Fruit fly (Drosophila melanogaster) whole organism, embryonic: Measurements from ENCODE around the gene CG32354.

Experiments used
- B-H2 ChIP-seq: fragments of 200-800 bp; sonication (Bioruptor generic); optimal IDR thresholded peaks from 2 replicates; lab custom pipeline; 2018; ENCODE audit warnings: missing biosample characterization, mild to moderate bottlenecking, missing genetic modification characterization
- CG10274 ChIP-seq: fragments of 200-800 bp; sonication (Bioruptor generic); optimal IDR thresholded peaks from 3 replicates; lab custom pipeline; 2017; ENCODE audit warnings: missing biosample characterization, mild to moderate bottlenecking, missing genetic modification characterization
- CG10543 ChIP-seq: fragments of 200-800 bp; sonication (Bioruptor generic); optimal IDR thresholded peaks from 3 replicates; lab custom pipeline; 2017; ENCODE audit warnings: missing biosample characterization, mild to moderate bottlenecking, missing genetic modification characterization, moderate library complexity
- CG11504 ChIP-seq: fragments of 200-800 bp; sonication (Bioruptor generic); optimal IDR thresholded peaks from 3 replicates; lab custom pipeline; 2019; ENCODE audit warnings: missing biosample characterization, mild to moderate bottlenecking, missing genetic modification characterization, moderate library complexity
- CG12155 ChIP-seq: fragments of 200-800 bp; sonication (Bioruptor generic); optimal IDR thresholded peaks from 3 replicates; lab custom pipeline; 2016; ENCODE audit warnings: missing biosample characterization, missing genetic modification characterization
- CG13775 ChIP-seq: fragments of 200-800 bp; sonication (Bioruptor generic); optimal IDR thresholded peaks from 3 replicates; lab custom pipeline; 2017; ENCODE audit warnings: missing biosample characterization, mild to moderate bottlenecking, missing genetic modification characterization
- CG15601 ChIP-seq: fragments of 200-800 bp; sonication (Bioruptor generic); optimal IDR thresholded peaks from 3 replicates; lab custom pipeline; 2019; ENCODE audit warnings: missing biosample characterization, mild to moderate bottlenecking, missing genetic modification characterization, moderate library complexity
- CG15696 ChIP-seq: fragments of 200-800 bp; sonication (Bioruptor generic); optimal IDR thresholded peaks from 2 replicates; lab custom pipeline; 2019; ENCODE audit warnings: missing biosample characterization, mild to moderate bottlenecking, missing genetic modification characterization, moderate library complexity
- CG18011 ChIP-seq: fragments of 200-800 bp; sonication (Bioruptor generic); optimal IDR thresholded peaks from 2 replicates; lab custom pipeline; 2017; ENCODE audit warnings: missing biosample characterization, missing genetic modification characterization, mild to moderate bottlenecking, moderate library complexity, missing genotype
- CG18476 ChIP-seq: fragments of 200-800 bp; sonication (Bioruptor generic); optimal IDR thresholded peaks from 2 replicates; lab custom pipeline; 2016; ENCODE audit warnings: missing biosample characterization, mild to moderate bottlenecking, missing genetic modification characterization
- CG30431 ChIP-seq: fragments of 200-800 bp; sonication (Bioruptor generic); optimal IDR thresholded peaks from 2 replicates; lab custom pipeline; 2017; ENCODE audit warnings: missing biosample characterization, missing genetic modification characterization
- CG31224 ChIP-seq: fragments of 200-800 bp; sonication (Bioruptor generic); IDR thresholded peaks from 2 replicates; pipeline ENCODE4 v1.3.6; 2022; ENCODE audit warnings: missing biosample characterization, missing genetic modification characterization
- CG3407 ChIP-seq: fragments of 200-800 bp; sonication (Bioruptor generic); optimal IDR thresholded peaks from 2 replicates; lab custom pipeline; 2018; ENCODE audit warnings: missing biosample characterization, mild to moderate bottlenecking, missing genetic modification characterization
- CG4328 ChIP-seq: fragments of 200-800 bp; sonication (Bioruptor generic); optimal IDR thresholded peaks from 3 replicates; lab custom pipeline; 2017; ENCODE audit warnings: missing biosample characterization, missing genetic modification reagents, missing genetic modification characterization
- CG7786 ChIP-seq: fragments of 200-800 bp; sonication (Bioruptor generic); optimal IDR thresholded peaks from 2 replicates; lab custom pipeline; 2016; ENCODE audit warnings: missing biosample characterization, missing genetic modification characterization
- CG8359 ChIP-seq: fragments of 200-800 bp; sonication (Bioruptor generic); optimal IDR thresholded peaks from 2 replicates; lab custom pipeline; 2017; ENCODE audit warnings: missing biosample characterization, mild to moderate bottlenecking, missing genetic modification characterization, borderline replicate concordance
- CHES-1-like ChIP-seq: fragments of 200-800 bp; sonication (Bioruptor generic); optimal IDR thresholded peaks from 2 replicates; lab custom pipeline; 2016; ENCODE audit warnings: missing biosample characterization, missing genetic modification characterization
- D19A ChIP-seq: fragments of 200-800 bp; optimal IDR thresholded peaks from 3 replicates; lab custom pipeline; 2019; ENCODE audit warnings: missing biosample characterization, mild to moderate bottlenecking, missing genetic modification characterization, moderate library complexity
- Dp ChIP-seq: fragments of 200-800 bp; sonication (Bioruptor generic); optimal IDR thresholded peaks from 2 replicates; lab custom pipeline; 2018; ENCODE audit warnings: missing biosample characterization, mild to moderate bottlenecking, missing genetic modification characterization, moderate library complexity
- Dref ChIP-seq: fragments of 200-800 bp; sonication (Bioruptor generic); IDR thresholded peaks from 2 replicates; pipeline ENCODE4 v1.3.6; 2022; ENCODE audit warnings: missing biosample characterization, missing genetic modification characterization
- HHEX ChIP-seq: fragments of 200-800 bp; sonication (Bioruptor generic); optimal IDR thresholded peaks from 3 replicates; lab custom pipeline; 2017; ENCODE audit warnings: missing biosample characterization, mild to moderate bottlenecking, missing genetic modification characterization, missing genetic modification reagents
- Hey ChIP-seq: fragments of 200-800 bp; sonication (Bioruptor generic); optimal IDR thresholded peaks from 3 replicates; lab custom pipeline; 2018; ENCODE audit warnings: missing biosample characterization, mild to moderate bottlenecking, missing genetic modification characterization
- HmgD ChIP-seq: fragments of 200-800 bp; sonication (Bioruptor generic); optimal IDR thresholded peaks from 3 replicates; lab custom pipeline; 2016; ENCODE audit warnings: missing biosample characterization, missing genetic modification characterization
- Kr ChIP-seq: fragments of 200-800 bp; sonication (Bioruptor generic); optimal IDR thresholded peaks from 2 replicates; lab custom pipeline; 2017; ENCODE audit warnings: missing biosample characterization, mild to moderate bottlenecking, missing genetic modification characterization
- Oli ChIP-seq: fragments of 200-800 bp; sonication (Bioruptor generic); optimal IDR thresholded peaks from 2 replicates; lab custom pipeline; 2018; ENCODE audit warnings: missing biosample characterization, mild to moderate bottlenecking, missing genetic modification characterization, moderate library complexity
- Sry-β ChIP-seq: fragments of 200-800 bp; sonication (Bioruptor generic); optimal IDR thresholded peaks from 2 replicates; lab custom pipeline; 2018; ENCODE audit warnings: missing biosample characterization, mild to moderate bottlenecking, missing genetic modification characterization, moderate library complexity
- Sry-δ ChIP-seq: fragments of 200-800 bp; sonication (Bioruptor generic); optimal IDR thresholded peaks from 2 replicates; lab custom pipeline; 2016; ENCODE audit warnings: missing biosample characterization, missing genetic modification characterization
- Taf1 ChIP-seq: fragments of 200-800 bp; sonication (Bioruptor generic); IDR thresholded peaks from 2 replicates; pipeline ENCODE4 v1.3.6; 2022; ENCODE audit warnings: missing biosample characterization, missing genetic modification characterization
- ase ChIP-seq: fragments of 200-800 bp; sonication (Bioruptor generic); IDR thresholded peaks from 3 replicates; pipeline ENCODE4 v1.3.6; 2022; ENCODE audit warnings: missing biosample characterization, missing genetic modification characterization
- az2 ChIP-seq: fragments of 200-800 bp; sonication (Bioruptor generic); optimal IDR thresholded peaks from 3 replicates; lab custom pipeline; 2016; ENCODE audit warnings: missing biosample characterization, missing genetic modification characterization
- croc ChIP-seq: fragments of 200-800 bp; sonication (Bioruptor generic); conservative IDR thresholded peaks from 3 replicates; pipeline ENCODE4 v1.3.6; 2022; ENCODE audit warnings: missing biosample characterization, missing genetic modification characterization
- crol ChIP-seq: fragments of 200-800 bp; sonication (Bioruptor generic); IDR thresholded peaks from 2 replicates; pipeline ENCODE4 v1.3.6; 2022; ENCODE audit warnings: missing biosample characterization, missing genetic modification characterization
- dati ChIP-seq: fragments of 200-800 bp; sonication (Bioruptor generic); IDR thresholded peaks from 2 replicates; pipeline ENCODE4 v1.3.6; 2022; ENCODE audit warnings: missing biosample characterization, missing genetic modification characterization
- eve ChIP-seq, 2 experiments: fragments of >200 bp; optimal IDR thresholded peaks; 2 replicates each; lab custom pipeline; 2017; ENCODE audit warnings: missing biosample characterization in 2 of 2, missing genetic modification characterization in 2 of 2
- fd96Cb ChIP-seq: fragments of 200-800 bp; sonication (Bioruptor generic); optimal IDR thresholded peaks from 2 replicates; lab custom pipeline; 2018; ENCODE audit warnings: missing biosample characterization, mild to moderate bottlenecking, missing genetic modification characterization, moderate library complexity
- gcm ChIP-seq: fragments of 200-800 bp; sonication (Bioruptor generic); optimal IDR thresholded peaks from 2 replicates; lab custom pipeline; 2019; ENCODE audit warnings: missing biosample characterization, mild to moderate bottlenecking, missing genetic modification characterization, moderate library complexity
- gsb-n ChIP-seq: fragments of 200-800 bp; sonication (Bioruptor generic); optimal IDR thresholded peaks from 3 replicates; lab custom pipeline; 2018; ENCODE audit warnings: missing biosample characterization, mild to moderate bottlenecking, missing genetic modification characterization
- gt ChIP-seq: fragments of 200-800 bp; sonication (Bioruptor generic); IDR thresholded peaks from 2 replicates; pipeline ENCODE4 v1.3.6; 2022; ENCODE audit warnings: missing biosample characterization, missing genetic modification characterization
- her ChIP-seq: fragments of 200-800 bp; sonication (Bioruptor generic); optimal IDR thresholded peaks from 2 replicates; lab custom pipeline; 2016; ENCODE audit warnings: missing biosample characterization, missing genetic modification characterization
- lab ChIP-seq: fragments of 200-800 bp; sonication (Bioruptor generic); optimal IDR thresholded peaks from 3 replicates; lab custom pipeline; 2017; ENCODE audit warnings: missing biosample characterization, missing genetic modification characterization, mild to moderate bottlenecking, moderate library complexity, missing genetic modification reagents
- lilli ChIP-seq: fragments of 200-800 bp; sonication (Bioruptor generic); optimal IDR thresholded peaks from 3 replicates; lab custom pipeline; 2016; ENCODE audit warnings: missing biosample characterization, missing genetic modification characterization
- pum ChIP-seq: fragments of 200-800 bp; sonication (Bioruptor generic); optimal IDR thresholded peaks from 2 replicates; lab custom pipeline; 2016; ENCODE audit warnings: missing biosample characterization, missing genetic modification characterization
- ro ChIP-seq: fragments of 200-800 bp; sonication (Bioruptor generic); IDR thresholded peaks from 2 replicates; pipeline ENCODE4 v1.3.6; 2022; ENCODE audit warnings: missing biosample characterization, missing genetic modification characterization
- row ChIP-seq: fragments of 200-800 bp; sonication (Bioruptor generic); IDR thresholded peaks from 3 replicates; pipeline ENCODE4 v1.3.6; 2022; ENCODE audit warnings: missing biosample characterization, missing genetic modification characterization
- sim ChIP-seq: fragments of 200-800 bp; sonication (Bioruptor generic); IDR thresholded peaks from 2 replicates; pipeline ENCODE4 v1.3.6; 2022; ENCODE audit warnings: missing biosample characterization, missing genetic modification characterization
- sna ChIP-seq: fragments of 200-800 bp; sonication (Bioruptor generic); IDR thresholded peaks from 2 replicates; pipeline ENCODE4 v1.3.6; 2022; ENCODE audit warnings: missing biosample characterization, missing genetic modification characterization; ENCODE audit not compliant: partially characterized antibody
- ssp ChIP-seq: fragments of 200-800 bp; sonication (Bioruptor generic); IDR thresholded peaks from 2 replicates; pipeline ENCODE4 v1.3.6; 2022; ENCODE audit warnings: missing biosample characterization, missing genetic modification characterization
- twi ChIP-seq: fragments of 200-800 bp; optimal IDR thresholded peaks from 2 replicates; lab custom pipeline; 2019; ENCODE audit warnings: missing biosample characterization, mild to moderate bottlenecking, missing genetic modification characterization, moderate library complexity
- vfl ChIP-seq: fragments of 200-800 bp; sonication (Bioruptor generic); optimal IDR thresholded peaks from 2 replicates; lab custom pipeline; 2016; ENCODE audit warnings: missing biosample characterization, missing genetic modification characterization
- wdn ChIP-seq: fragments of 200-800 bp; sonication (Bioruptor generic); IDR thresholded peaks from 2 replicates; pipeline ENCODE4 v1.3.6; 2022; ENCODE audit warnings: missing biosample characterization, missing genetic modification characterization

The CG32354 gene

dm6 chr3L:8461229-8462004, 39.4 kb upstream of the CG32354 start (continued):
- TF ChIP-seq CG8359 (no peak), Oli (no peak), CG13775 (GFP tag; lab: Kevin White, UChicago) (no peak), pum (GFP tag; lab: Kevin White, UChicago) (no peak), CG3407 (GFP tag; lab: Kevin White, UChicago) (no peak), az2 (GFP tag; lab: Kevin White, UChicago) (no peak), D19A (tag; lab: Kevin White, UChicago) (peak; percentile 45), wdn (no peak), CG30431 (GFP tag; lab: Kevin White, UChicago) (no peak), ase (GFP tag; lab: Robert Waterston, UW) (no peak), CG12155 (GFP tag; lab: Kevin White, UChicago) (no peak), CG4328 (no peak), CHES-1-like (GFP tag; lab: Kevin White, UChicago) (no peak), Hey (tag; lab: Kevin White, UChicago) (no peak), Sry-β (no peak), CG10543 (GFP tag; lab: Kevin White, UChicago) (no peak), lab (no peak), sim (GFP tag; lab: Robert Waterston, UW) (no peak), Taf1 (no peak), CG7786 (GFP tag; lab: Kevin White, UChicago) (no peak), Sry-δ (GFP tag; lab: Kevin White, UChicago) (no peak), croc (GFP tag; lab: Robert Waterston, UW) (no peak), fd96Cb (tag; lab: Kevin White, UChicago) (no peak), crol (GFP tag; lab: Robert Waterston, UW) (no peak), gt (GFP tag; lab: Robert Waterston, UW) (no peak), Dref (no peak), CG15696 (tag; lab: Kevin White, UChicago) (no peak), CG18476 (GFP tag; lab: Kevin White, UChicago) (no peak), twi (peak; percentile 37), CG15601 (no peak), Dp (GFP tag; lab: Kevin White, UChicago) (no peak), CG31224 (GFP tag; lab: Robert Waterston, UW) (no peak), HHEX (GFP tag; lab: Kevin White, UChicago) (no peak), dati (GFP tag; lab: Robert Waterston, UW) (no peak), gsb-n (peak; percentile 39), sna (GFP tag; lab: Robert Waterston, UW) (no peak), eve (GFP tag; optimal IDR thresholded peaks at IDR 0.05; lab: Kevin White, UChicago) (no peak), ssp (GFP tag; lab: Robert Waterston, UW) (no peak), B-H2 (GFP tag; lab: Kevin White, UChicago) (no peak), CG10274 (GFP tag; lab: Kevin White, UChicago) (no peak), gcm (GFP tag; lab: Kevin White, UChicago) (peak; percentile 44), ro (GFP tag; lab: Robert Waterston, UW) (no peak), HmgD (no peak), row (GFP tag; lab: Robert Waterston, UW) (peak; percentile 45; the same call in 2 of the 3 replicates), vfl (GFP tag; lab: Kevin White, UChicago) (no peak), Kr (GFP tag; lab: Kevin White, UChicago) (no peak), lilli (GFP tag; lab: Kevin White, UChicago) (no peak), CG11504 (tag; lab: Kevin White, UChicago) (no peak), CG18011 (no peak), her (no peak)
